Worm (Caenorhabditis elegans): Measurements from ENCODE around the gene srbc-7.

DNA sequence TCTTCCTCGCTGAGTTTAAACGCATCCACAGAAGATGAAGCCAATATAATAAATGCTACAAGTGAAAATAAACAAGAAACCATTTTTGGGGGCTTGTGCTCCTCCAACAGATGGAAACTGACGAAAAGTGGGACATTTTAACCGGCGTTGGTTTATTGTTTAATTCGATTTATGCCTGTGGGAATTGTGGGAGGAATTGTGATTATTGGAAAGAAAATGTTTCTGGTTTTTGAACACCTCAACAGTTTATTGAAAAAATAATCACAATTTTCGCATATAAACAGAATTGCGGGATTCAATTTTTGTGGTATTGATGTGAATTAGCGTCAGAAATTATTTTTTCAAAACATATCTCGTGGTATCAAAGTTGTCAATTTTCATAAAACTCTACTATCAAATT, 33.2 kb downstream of the srbc-7 start, which contains the start of gene try-8:
- no peak for TF ChIP-seq ref-1 (GFP tag; conservative IDR thresholded peaks at IDR 0.05)
- TF ChIP-seq cog-1 (tag; optimal IDR thresholded peaks at IDR 0.05), result no peak
- no peak for TF ChIP-seq T22C8.4 (GFP tag; IDR thresholded peaks at IDR 0.05)

Data from whole organism, midembryonic.